Worm (Caenorhabditis elegans): ENCODE results near the gene ZK856.16.

ZK856.16 gene

ce11 chrV:10178166-10178565 lies 27.2 kb downstream of the ZK856.16 start (continued):
- TF ChIP-seq nhr-6 (tag; optimal IDR thresholded peaks at IDR 0.05) (peak; percentile 6), lin-39 (tag; optimal IDR thresholded peaks at IDR 0.05) (no peak), ztf-4 (tag; optimal IDR thresholded peaks at IDR 0.05) (no peak), peb-1 (tag; optimal IDR thresholded peaks at IDR 0.05) (no peak), aly-2 (tag; optimal IDR thresholded peaks at IDR 0.05) (no peak), unc-55 (GFP tag; optimal IDR thresholded peaks at IDR 0.05) (peak; percentile 65), sem-4 (tag; optimal IDR thresholded peaks at IDR 0.05) (no peak), nhr-11 (tag; optimal IDR thresholded peaks at IDR 0.05) (no peak), Y55F3AM.14 (GFP tag; optimal IDR thresholded peaks at IDR 0.05) (no peak), ceh-16 (tag; optimal IDR thresholded peaks at IDR 0.05) (no peak), egl-27 (tag; optimal IDR thresholded peaks at IDR 0.05) (no peak), nhr-12 (tag; optimal IDR thresholded peaks at IDR 0.05) (no peak), C34F6.9 (tag; optimal IDR thresholded peaks at IDR 0.05) (peak; percentile 79), zag-1 (tag; optimal IDR thresholded peaks at IDR 0.05) (no peak), elt-3 (tag; optimal IDR thresholded peaks at IDR 0.05) (no peak), nhr-25 (tag; optimal IDR thresholded peaks at IDR 0.05) (peak; percentile 50), unc-62 (GFP tag; optimal IDR thresholded peaks at IDR 0.05) (no peak), fos-1 (tag; optimal IDR thresholded peaks at IDR 0.05) (peak; percentile 28), crh-2 (tag; optimal IDR thresholded peaks at IDR 0.05) (peak; percentile 62), nhr-21 (tag; optimal IDR thresholded peaks at IDR 0.05) (no peak), elt-1 (tag; optimal IDR thresholded peaks at IDR 0.05) (no peak)

- TF ChIP-seq crh-2 (tag; optimal IDR thresholded peaks at IDR 0.05) (peak; percentile 81), nhr-77 (tag; optimal IDR thresholded peaks at IDR 0.05) (no peak), sem-4 (tag; optimal IDR thresholded peaks at IDR 0.05) (peak; percentile 67), gmeb-1 (tag; optimal IDR thresholded peaks at IDR 0.05) (no peak), nhr-6 (tag; optimal IDR thresholded peaks at IDR 0.05) (peak; percentile 86), unc-55 (GFP tag; optimal IDR thresholded peaks at IDR 0.05) (peak; percentile 96), sma-9 (GFP tag; optimal IDR thresholded peaks at IDR 0.05) (peak; percentile 79), sma-9 (tag; optimal IDR thresholded peaks at IDR 0.05) (no peak), ceh-82 (tag; optimal IDR thresholded peaks at IDR 0.05) (no peak), lin-13 (GFP tag; optimal IDR thresholded peaks at IDR 0.05) (peak; percentile 67), nhr-21 (tag; optimal IDR thresholded peaks at IDR 0.05) (peak; percentile 55), peb-1 (tag; optimal IDR thresholded peaks at IDR 0.05) (no peak), nhr-23 (tag; optimal IDR thresholded peaks at IDR 0.05) (no peak), egl-27 (tag; optimal IDR thresholded peaks at IDR 0.05) (peak; percentile 60), blmp-1 (tag; optimal IDR thresholded peaks at IDR 0.05; ENCODE audit: insufficient read depth) (no peak), lsy-2 (tag; optimal IDR thresholded peaks at IDR 0.05) (peak; percentile 68 to 83), fos-1 (tag; optimal IDR thresholded peaks at IDR 0.05) (peak; percentile 39), elt-1 (tag; optimal IDR thresholded peaks at IDR 0.05) (no peak), F13H6.1 (tag; optimal IDR thresholded peaks at IDR 0.05) (peak; percentile 79), skn-1 (tag; optimal IDR thresholded peaks at IDR 0.05) (no peak), mab-5 (tag; optimal IDR thresholded peaks at IDR 0.05) (peak; percentile 75), lin-11 (tag; optimal IDR thresholded peaks at IDR 0.05) (peak; percentile 97), mbf-1 (tag; optimal IDR thresholded peaks at IDR 0.05) (no peak), nhr-11 (tag; optimal IDR thresholded peaks at IDR 0.05) (no peak), snpc-4 (tag; optimal IDR thresholded peaks at IDR 0.05) (peak; percentile 46), zag-1 (tag; optimal IDR thresholded peaks at IDR 0.05) (peak; percentile 95), unc-39 (tag; optimal IDR thresholded peaks at IDR 0.05) (peak; percentile 60), alr-1 (tag; optimal IDR thresholded peaks at IDR 0.05) (no peak), dmd-4 (tag; optimal IDR thresholded peaks at IDR 0.05) (no peak), ztf-1 (GFP tag; conservative IDR thresholded peaks at IDR 0.05) (no peak), ZK546.5 (tag; optimal IDR thresholded peaks at IDR 0.05) (no peak), nhr-129 (tag; optimal IDR thresholded peaks at IDR 0.05) (peak; percentile 92), lin-39 (tag; optimal IDR thresholded peaks at IDR 0.05) (peak; percentile 66), R02D3.7 (tag; optimal IDR thresholded peaks at IDR 0.05) (no peak), sma-3 (GFP tag; optimal IDR thresholded peaks at IDR 0.05) (no peak), ztf-11 (tag; optimal IDR thresholded peaks at IDR 0.05) (peak; percentile 40), ceh-16 (tag; optimal IDR thresholded peaks at IDR 0.05) (no peak), nhr-10 (tag; optimal IDR thresholded peaks at IDR 0.05) (no peak), nhr-237 (tag; optimal IDR thresholded peaks at IDR 0.05) (no peak), nhr-25 (tag; optimal IDR thresholded peaks at IDR 0.05) (no peak), elt-3 (tag; optimal IDR thresholded peaks at IDR 0.05) (no peak), C34F6.9 (tag; optimal IDR thresholded peaks at IDR 0.05) (peak; percentile 95), ama-1 (optimal IDR thresholded peaks at IDR 0.05) (no peak), ztf-4 (tag; optimal IDR thresholded peaks at IDR 0.05) (peak; percentile 58), mdl-1 (tag; optimal IDR thresholded peaks at IDR 0.05) (peak; percentile 65 to 91), Y55F3AM.14 (GFP tag; optimal IDR thresholded peaks at IDR 0.05) (peak; percentile 59), aly-2 (tag; optimal IDR thresholded peaks at IDR 0.05) (no peak), nhr-12 (tag; optimal IDR thresholded peaks at IDR 0.05) (no peak), unc-62 (GFP tag; optimal IDR thresholded peaks at IDR 0.05) (no peak)
Observed at ce11 chrV:10174632-10175075, 30.7 kb downstream of the ZK856.16 start.

Measured in whole organism, L2 larva.